Worm (Caenorhabditis elegans): ENCODE measurements around the gene R02F2.5.
A peak's percentile ranks its signal among the peaks of the same experiment; 100 is the strongest.

Gene R02F2.5

DNA sequence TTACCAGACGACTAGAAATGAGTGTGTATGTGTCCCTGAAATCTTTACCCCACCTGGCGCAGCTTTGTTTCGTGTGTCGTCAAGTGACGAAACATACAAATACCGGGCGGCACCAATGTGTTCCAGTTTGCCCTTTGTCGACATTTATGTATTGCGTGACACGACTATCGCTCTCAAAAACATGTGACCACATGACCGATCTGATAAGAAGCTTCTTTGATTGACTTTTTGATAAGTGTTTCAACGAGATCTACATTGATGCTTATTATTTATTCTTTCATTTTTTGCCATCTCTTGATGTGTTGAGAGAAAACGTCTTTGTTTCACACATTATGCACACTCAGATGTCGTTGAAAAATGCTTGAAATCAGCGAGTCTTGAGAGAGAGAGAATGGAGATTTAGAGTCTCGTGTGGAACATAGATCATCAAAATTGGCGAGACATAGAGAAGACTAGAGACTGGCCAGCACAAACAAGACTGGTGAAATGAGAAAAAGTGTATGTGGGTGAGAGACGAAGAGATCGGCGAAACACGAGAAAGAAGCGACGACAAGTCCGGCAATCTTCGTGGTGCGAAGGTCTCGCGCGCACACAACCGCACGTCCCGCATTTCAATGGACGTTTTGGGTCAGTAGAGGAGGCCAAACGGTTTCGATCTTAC is 23.9 kb downstream of the R02F2.5 start (continued):
- TF ChIP-seq mab-9 (GFP tag; IDR thresholded peaks at IDR 0.05) (no peak; the same call in 1 of the 2 replicates), efl-1 (optimal IDR thresholded peaks at IDR 0.05) (peak; percentile 49 to 58), efl-1 (GFP tag; optimal IDR thresholded peaks at IDR 0.05 in 1 of 2) (peak; percentile 7 to 77), ama-1 (optimal IDR thresholded peaks at IDR 0.05) (peak; percentile 81), hlh-17 (GFP tag; optimal IDR thresholded peaks at IDR 0.05; ENCODE audit: borderline replicate concordance) (no peak), sptf-1 (tag; optimal IDR thresholded peaks at IDR 0.05) (no peak), ceh-82 (tag; optimal IDR thresholded peaks at IDR 0.05) (peak in 2 of 3 experiments; percentile 55 to 56), xbp-1 (tag; optimal IDR thresholded peaks at IDR 0.05) (peak; percentile 25), unc-62 (GFP tag; optimal IDR thresholded peaks at IDR 0.05) (no peak), snpc-4 (tag; optimal IDR thresholded peaks at IDR 0.05) (peak; percentile 35), egl-13 (tag; optimal IDR thresholded peaks at IDR 0.05) (no peak), nhr-85 (tag) (peak; percentile 82), aha-1 (tag; optimal IDR thresholded peaks at IDR 0.05) (no peak), mdl-1 (tag; optimal IDR thresholded peaks at IDR 0.05) (peak in 1 of 2 experiments; percentile 25), tbx-2 (tag; optimal IDR thresholded peaks at IDR 0.05) (peak; percentile 37), fkh-4 (tag; optimal IDR thresholded peaks at IDR 0.05; ENCODE audit: borderline replicate concordance) (no peak), zip-4 (GFP tag; optimal IDR thresholded peaks at IDR 0.05) (no peak), snu-23 (GFP tag; optimal IDR thresholded peaks at IDR 0.05) (peak; percentile 65), C16A3.4 (tag; optimal IDR thresholded peaks at IDR 0.05) (no peak), ztf-4 (tag; optimal IDR thresholded peaks at IDR 0.05) (no peak), nhr-47 (tag; optimal IDR thresholded peaks at IDR 0.05) (no peak), F16B12.6 (tag; optimal IDR thresholded peaks at IDR 0.05) (no peak), ceh-90 (tag; optimal IDR thresholded peaks at IDR 0.05) (no peak), irx-1 (tag; optimal IDR thresholded peaks at IDR 0.05) (peak; percentile 27), lin-14 (GFP tag; optimal IDR thresholded peaks at IDR 0.05) (peak; percentile 86), dsc-1 (tag; optimal IDR thresholded peaks at IDR 0.05) (peak; percentile 38), skn-1 (tag; optimal IDR thresholded peaks at IDR 0.05) (peak; percentile 51), ets-5 (GFP tag; IDR thresholded peaks at IDR 0.05) (no peak), unc-30 (tag; optimal IDR thresholded peaks at IDR 0.05) (no peak), elt-2 (tag; optimal IDR thresholded peaks at IDR 0.05) (peak; percentile 87), zag-1 (tag; optimal IDR thresholded peaks at IDR 0.05) (peak; percentile 45), lin-15B (tag; optimal IDR thresholded peaks at IDR 0.05) (peak; percentile 6), mef-2 (tag; optimal IDR thresholded peaks at IDR 0.05) (no peak), elt-3 (tag; optimal IDR thresholded peaks at IDR 0.05) (peak in 3 of 6 experiments; percentile 13 to 67 (median 52)), jun-1 (tag; optimal IDR thresholded peaks at IDR 0.05) (peak; percentile 17), ceh-88 (GFP tag; IDR thresholded peaks at IDR 0.05) (no peak), Y116A8C.19 (tag; optimal IDR thresholded peaks at IDR 0.05; ENCODE audit: borderline replicate concordance) (no peak), lsy-2 (tag; optimal IDR thresholded peaks at IDR 0.05) (peak; percentile 10 to 61), nhr-11 (tag; optimal IDR thresholded peaks at IDR 0.05) (no peak), lir-3 (tag; optimal IDR thresholded peaks at IDR 0.05; ENCODE audit: poor library complexity) (peak; percentile 4), fos-1 (tag; optimal IDR thresholded peaks at IDR 0.05) (no peak), C34B4.2 (tag; optimal IDR thresholded peaks at IDR 0.05) (no peak), aly-2 (tag; optimal IDR thresholded peaks at IDR 0.05) (no peak), ces-1 (GFP tag; optimal IDR thresholded peaks at IDR 0.05) (no peak), lin-35 (GFP tag; optimal IDR thresholded peaks at IDR 0.05) (peak; percentile 30 to 64), fkh-10 (GFP tag; optimal IDR thresholded peaks at IDR 0.05) (no peak), lin-13 (GFP tag; optimal IDR thresholded peaks at IDR 0.05) (peak; percentile 44), blmp-1 (tag; optimal IDR thresholded peaks at IDR 0.05) (peak; percentile 72), dpl-1 (GFP tag; optimal IDR thresholded peaks at IDR 0.05) (peak; percentile 14 to 43 (median 33)), rnt-1 (tag; optimal IDR thresholded peaks at IDR 0.05) (peak; percentile 40), nhr-90 (tag; optimal IDR thresholded peaks at IDR 0.05; ENCODE audit: poor library complexity) (peak; percentile 58), mep-1 (tag; optimal IDR thresholded peaks at IDR 0.05) (peak; percentile 57)
